Fruit fly (Drosophila melanogaster) whole organism, embryonic: Measurements from ENCODE around the gene Sqor.

Experiments
- Ada2b ChIP-seq: fragments of 200-800 bp; sonication (Bioruptor generic); IDR thresholded peaks from 2 replicates; pipeline ENCODE4 v1.3.6; 2022; ENCODE audit warnings: missing biosample characterization, missing genetic modification characterization
- BEAF-32 ChIP-seq: fragments of 200-800 bp; sonication (Bioruptor generic); optimal IDR thresholded peaks from 3 replicates; lab custom pipeline; 2017; ENCODE audit warnings: missing biosample characterization, missing genetic modification characterization, mild to moderate bottlenecking, moderate library complexity, missing genetic modification reagents
- CG10543 ChIP-seq: fragments of 200-800 bp; sonication (Bioruptor generic); optimal IDR thresholded peaks from 3 replicates; lab custom pipeline; 2017; ENCODE audit warnings: missing biosample characterization, mild to moderate bottlenecking, missing genetic modification characterization, moderate library complexity
- CG12219 ChIP-seq: fragments of 200-800 bp; sonication (Bioruptor generic); optimal IDR thresholded peaks from 3 replicates; lab custom pipeline; 2018; ENCODE audit warnings: missing biosample characterization, mild to moderate bottlenecking, missing genetic modification characterization
- CG12769 ChIP-seq: fragments of 200-800 bp; sonication (Bioruptor generic); optimal IDR thresholded peaks from 2 replicates; lab custom pipeline; 2019; ENCODE audit warnings: missing biosample characterization, mild to moderate bottlenecking, missing genetic modification characterization, moderate library complexity
- CG15269 ChIP-seq: fragments of 200-800 bp; sonication (Bioruptor generic); optimal IDR thresholded peaks from 2 replicates; lab custom pipeline; 2018; ENCODE audit warnings: missing biosample characterization, mild to moderate bottlenecking, missing genetic modification characterization, moderate library complexity
- CG17802 ChIP-seq: fragments of 200-800 bp; sonication (Bioruptor generic); optimal IDR thresholded peaks from 2 replicates; lab custom pipeline; 2018; ENCODE audit warnings: missing biosample characterization, mild to moderate bottlenecking, missing genetic modification characterization, moderate library complexity
- CG18476 ChIP-seq: fragments of 200-800 bp; sonication (Bioruptor generic); optimal IDR thresholded peaks from 2 replicates; lab custom pipeline; 2016; ENCODE audit warnings: missing biosample characterization, mild to moderate bottlenecking, missing genetic modification characterization
- CG18599 ChIP-seq: fragments of 200-800 bp; sonication (Bioruptor generic); optimal IDR thresholded peaks from 3 replicates; lab custom pipeline; 2017; ENCODE audit warnings: missing biosample characterization, missing genetic modification characterization, mild to moderate bottlenecking, moderate library complexity, missing genetic modification reagents
- CG2199 ChIP-seq: fragments of 200-800 bp; sonication (Bioruptor generic); IDR thresholded peaks from 3 replicates; pipeline ENCODE4 v1.3.6; 2022; ENCODE audit warnings: missing biosample characterization, missing genetic modification characterization
- CG2678 ChIP-seq: fragments of 200-800 bp; sonication (Bioruptor generic); optimal IDR thresholded peaks from 3 replicates; lab custom pipeline; 2019; ENCODE audit warnings: missing biosample characterization, mild to moderate bottlenecking, missing genetic modification characterization, moderate library complexity
- CG2889 ChIP-seq: fragments of 200-800 bp; sonication (Bioruptor generic); IDR thresholded peaks from 3 replicates; pipeline ENCODE4 v1.3.6; 2022; ENCODE audit warnings: missing biosample characterization, missing genetic modification characterization
- CG30020 ChIP-seq: fragments of 200-800 bp; optimal IDR thresholded peaks from 2 replicates; lab custom pipeline; 2019; ENCODE audit warnings: missing biosample characterization, mild to moderate bottlenecking, missing genetic modification characterization, moderate library complexity
- CG3407 ChIP-seq: fragments of 200-800 bp; sonication (Bioruptor generic); optimal IDR thresholded peaks from 2 replicates; lab custom pipeline; 2018; ENCODE audit warnings: missing biosample characterization, mild to moderate bottlenecking, missing genetic modification characterization
- CG3838 ChIP-seq: fragments of 200-800 bp; sonication (Bioruptor generic); optimal IDR thresholded peaks from 3 replicates; lab custom pipeline; 2016; ENCODE audit warnings: missing biosample characterization, missing genetic modification characterization
- CG6791 ChIP-seq: fragments of 200-800 bp; sonication (Bioruptor generic); IDR thresholded peaks from 3 replicates; pipeline ENCODE4 v1.3.6; 2022; ENCODE audit warnings: missing biosample characterization, missing genetic modification characterization; ENCODE audit not compliant: partially characterized antibody
- CG6854 ChIP-seq: fragments of 200-800 bp; sonication (Bioruptor generic); optimal IDR thresholded peaks from 3 replicates; lab custom pipeline; 2017; ENCODE audit warnings: missing biosample characterization, mild to moderate bottlenecking, missing genetic modification characterization
- CG7839 ChIP-seq: fragments of 200-800 bp; sonication (Bioruptor generic); optimal IDR thresholded peaks from 3 replicates; lab custom pipeline; 2018; ENCODE audit warnings: missing biosample characterization, mild to moderate bottlenecking, missing genetic modification characterization, moderate library complexity
- CG7963 ChIP-seq: fragments of 200-800 bp; sonication (Bioruptor generic); IDR thresholded peaks from 3 replicates; pipeline ENCODE4 v1.3.6; 2022; ENCODE audit warnings: missing biosample characterization, missing genetic modification characterization; ENCODE audit not compliant: partially characterized antibody
- CrebB ChIP-seq: fragments of 200-800 bp; sonication (Bioruptor generic); optimal IDR thresholded peaks from 3 replicates; lab custom pipeline; 2018; ENCODE audit warnings: missing biosample characterization, mild to moderate bottlenecking, missing genetic modification characterization
- D ChIP-seq, 2 experiments: fragments of 200-800 bp in 1 of 2; fragments of >200 bp in 1 of 2; sonication (Bioruptor generic) in 1 of 2; optimal IDR thresholded peaks; 2 replicates in 1 of 2; 3 replicates in 1 of 2; lab custom pipeline; 2017; ENCODE audit warnings: mild to moderate bottlenecking in 1 of 2, missing biosample characterization in 1 of 2, missing genetic modification characterization in 1 of 2, missing genetic modification reagents in 1 of 2
- D19B ChIP-seq: fragments of 200-800 bp; sonication (Bioruptor generic); optimal IDR thresholded peaks from 2 replicates; lab custom pipeline; 2017; ENCODE audit warnings: missing biosample characterization, mild to moderate bottlenecking, missing genetic modification characterization
- Dref ChIP-seq: fragments of 200-800 bp; sonication (Bioruptor generic); IDR thresholded peaks from 2 replicates; pipeline ENCODE4 v1.3.6; 2022; ENCODE audit warnings: missing biosample characterization, missing genetic modification characterization
- Drgx ChIP-seq: fragments of 200-800 bp; sonication (Bioruptor generic); IDR thresholded peaks from 2 replicates; pipeline ENCODE4 v1.3.6; 2022; ENCODE audit warnings: missing biosample characterization, missing genetic modification characterization
- Gsc ChIP-seq: fragments of 200-800 bp; sonication (Bioruptor generic); IDR thresholded peaks from 2 replicates; pipeline ENCODE4 v1.3.6; 2022; ENCODE audit warnings: missing biosample characterization, missing genetic modification characterization
- HLH3B ChIP-seq: fragments of 200-800 bp; sonication (Bioruptor generic); IDR thresholded peaks from 2 replicates; pipeline ENCODE4 v1.3.6; 2022; ENCODE audit warnings: missing biosample characterization, missing genetic modification characterization
- HmgZ ChIP-seq: fragments of 200-800 bp; sonication (Bioruptor generic); optimal IDR thresholded peaks from 2 replicates; lab custom pipeline; 2018; ENCODE audit warnings: missing biosample characterization, mild to moderate bottlenecking, missing genetic modification characterization
- Hr39 ChIP-seq: fragments of >200 bp; optimal IDR thresholded peaks from 2 replicates; lab custom pipeline; 2017
- Hr78 ChIP-seq, 2 experiments: fragments of 200-800 bp in 1 of 2; fragments of >200 bp in 1 of 2; sonication (Bioruptor generic) in 1 of 2; optimal IDR thresholded peaks; 2 replicates each; lab custom pipeline; 2017 to 2019; ENCODE audit warnings: missing biosample characterization in 2 of 2, missing genetic modification characterization in 2 of 2, mild to moderate bottlenecking in 1 of 2, moderate library complexity in 1 of 2
- Kr ChIP-seq: fragments of 200-800 bp; sonication (Bioruptor generic); optimal IDR thresholded peaks from 2 replicates; lab custom pipeline; 2017; ENCODE audit warnings: missing biosample characterization, mild to moderate bottlenecking, missing genetic modification characterization
- Lpt ChIP-seq: fragments of >200 bp; optimal IDR thresholded peaks from 2 replicates; lab custom pipeline; 2018; ENCODE audit warnings: missing biosample characterization, missing genetic modification characterization
- Meics ChIP-seq: fragments of 200-800 bp; sonication (Bioruptor generic); optimal IDR thresholded peaks from 2 replicates; lab custom pipeline; 2017; ENCODE audit warnings: missing biosample characterization, mild to moderate bottlenecking, missing genetic modification characterization
- NC2α ChIP-seq: fragments of 200-800 bp; sonication (Bioruptor generic); optimal IDR thresholded peaks from 2 replicates; lab custom pipeline; 2016; ENCODE audit warnings: missing biosample characterization, missing genetic modification characterization
- Ravus ChIP-seq: fragments of 200-800 bp; sonication (Bioruptor generic); IDR thresholded peaks from 2 replicates; pipeline ENCODE4 v1.3.6; 2022; ENCODE audit warnings: missing biosample characterization, missing genetic modification characterization
- Rx ChIP-seq: fragments of 200-800 bp; sonication (Bioruptor generic); IDR thresholded peaks from 2 replicates; pipeline ENCODE4 v1.3.6; 2022; ENCODE audit warnings: missing biosample characterization, missing genetic modification characterization
- Tbp ChIP-seq: fragments of >200 bp; optimal IDR thresholded peaks from 2 replicates; lab custom pipeline; 2018; ENCODE audit warnings: missing biosample characterization, missing genetic modification characterization
- YL-1 ChIP-seq: fragments of 200-800 bp; sonication (Bioruptor generic); optimal IDR thresholded peaks from 3 replicates; lab custom pipeline; 2017; ENCODE audit warnings: missing biosample characterization, mild to moderate bottlenecking, missing genetic modification characterization
- abd-A ChIP-seq: fragments of 200-800 bp; sonication (Bioruptor generic); optimal IDR thresholded peaks from 3 replicates; lab custom pipeline; 2019; ENCODE audit warnings: missing biosample characterization, mild to moderate bottlenecking, missing genetic modification characterization, moderate library complexity
- ase ChIP-seq: fragments of 200-800 bp; sonication (Bioruptor generic); IDR thresholded peaks from 3 replicates; pipeline ENCODE4 v1.3.6; 2022; ENCODE audit warnings: missing biosample characterization, missing genetic modification characterization
- bowl ChIP-seq: fragments of 200-800 bp; sonication (Bioruptor generic); IDR thresholded peaks from 2 replicates; pipeline ENCODE4 v1.3.6; 2022; ENCODE audit warnings: missing biosample characterization, missing genetic modification characterization
- chm ChIP-seq: fragments of 200-800 bp; sonication (Bioruptor generic); IDR thresholded peaks from 2 replicates; pipeline ENCODE4 v1.3.6; 2022; ENCODE audit warnings: missing biosample characterization, missing genetic modification characterization
- gt ChIP-seq: fragments of 200-800 bp; sonication (Bioruptor generic); IDR thresholded peaks from 2 replicates; pipeline ENCODE4 v1.3.6; 2022; ENCODE audit warnings: missing biosample characterization, missing genetic modification characterization
- knrl ChIP-seq: fragments of 200-800 bp; sonication (Bioruptor generic); IDR thresholded peaks from 3 replicates; pipeline ENCODE4 v1.3.6; 2022; ENCODE audit warnings: missing biosample characterization, missing genetic modification characterization; ENCODE audit not compliant: partially characterized antibody
- maf-S ChIP-seq: fragments of 200-800 bp; sonication (Bioruptor generic); optimal IDR thresholded peaks from 2 replicates; lab custom pipeline; 2016; ENCODE audit warnings: missing biosample characterization, missing genetic modification characterization
- nerfin-1 ChIP-seq: fragments of 200-800 bp; sonication (Bioruptor generic); optimal IDR thresholded peaks from 3 replicates; lab custom pipeline; 2019; ENCODE audit warnings: missing biosample characterization, mild to moderate bottlenecking, missing genetic modification characterization, moderate library complexity
- pan ChIP-seq, 4 experiments: fragments of >200 bp in 3 of 4; fragments of 200-800 bp in 1 of 4; sonication (Bioruptor generic) in 1 of 4; optimal IDR thresholded peaks in 3 of 4; IDR thresholded peaks in 1 of 4; 2 replicates each; pipeline versions ENCODE4 v1.3.6 to Lab custom; 2017 to 2022; ENCODE audit warnings: missing biosample characterization in 2 of 4, missing genetic modification characterization in 2 of 4, mixed read lengths in 1 of 4
- sqz ChIP-seq: fragments of 200-800 bp; sonication (Bioruptor generic); optimal IDR thresholded peaks from 3 replicates; lab custom pipeline; 2018; ENCODE audit warnings: missing biosample characterization, mild to moderate bottlenecking, missing genetic modification characterization
- sug ChIP-seq: fragments of 200-800 bp; optimal IDR thresholded peaks from 2 replicates; lab custom pipeline; 2019; ENCODE audit warnings: missing biosample characterization, mild to moderate bottlenecking, missing genetic modification characterization, moderate library complexity
- ttk ChIP-seq: fragments of 200-800 bp; sonication (Bioruptor generic); IDR thresholded peaks from 2 replicates; pipeline ENCODE4 v2.1.2; 2022; ENCODE audit warnings: missing biosample characterization, missing genetic modification characterization

Sqor gene

DNA sequence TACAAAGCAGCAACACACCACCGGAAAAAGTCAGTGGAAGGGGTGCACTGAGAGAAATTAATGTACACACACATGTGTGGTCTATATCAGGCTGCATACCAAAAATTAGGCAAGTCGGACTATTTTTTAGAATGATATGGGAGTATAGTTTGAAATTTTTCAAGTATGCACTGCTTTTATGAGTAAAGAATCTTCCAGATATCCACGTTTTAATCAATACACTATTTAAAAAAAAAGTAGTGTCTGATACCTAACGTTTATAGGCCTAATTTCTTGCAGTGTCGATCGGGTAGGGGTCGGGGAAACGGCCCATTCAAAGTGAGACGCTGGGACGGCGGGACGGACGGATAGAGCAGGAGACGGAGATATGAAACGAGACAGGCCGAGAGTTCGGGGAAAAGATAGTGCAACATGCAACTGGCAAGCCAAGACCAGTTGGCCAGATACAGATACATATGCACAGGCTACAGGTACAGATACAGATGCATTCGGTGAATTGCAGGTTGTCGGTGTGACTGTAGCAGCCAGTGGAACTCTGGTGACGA, 9.5 kb upstream of the Sqor start:
- TF ChIP-seq CG2199: peak; percentile 76; the same call in 2 of the 3 replicates
- TF ChIP-seq Ada2b (GFP tag; lab: Robert Waterston, UW): peak; percentile 65
- TF ChIP-seq ase (GFP tag; lab: Robert Waterston, UW): peak; percentile 88; the same call in 2 of the 3 replicates
- TF ChIP-seq Tbp (GFP tag; lab: Kevin White, UChicago): no peak
- TF ChIP-seq HmgZ (tag; lab: Kevin White, UChicago): peak; percentile 84
- TF ChIP-seq ttk (GFP tag; lab: Robert Waterston, UW): peak; percentile 88
- peak; percentile 83 for TF ChIP-seq CrebB (tag; lab: Kevin White, UChicago)
- no peak for TF ChIP-seq D19B (GFP tag; lab: Kevin White, UChicago)
- peak; percentile 70; the same call in 2 of the 3 replicates for TF ChIP-seq CG2889 (GFP tag; lab: Robert Waterston, UW)
- peak; percentile 83 for TF ChIP-seq CG30020 (tag; lab: Kevin White, UChicago)
- no peak for TF ChIP-seq BEAF-32 (GFP tag; lab: Kevin White, UChicago)
- TF ChIP-seq CG3838 (GFP tag; lab: Kevin White, UChicago): peak; percentile 72
- TF ChIP-seq D (optimal IDR thresholded peaks at IDR 0.05; lab: Kevin White, UChicago): no peak
- TF ChIP-seq D (GFP tag; optimal IDR thresholded peaks at IDR 0.05; lab: Kevin White, UChicago): peak; percentile 98
- peak; percentile 86 for TF ChIP-seq CG15269 (tag; lab: Kevin White, UChicago)
- TF ChIP-seq CG2678 (tag; lab: Kevin White, UChicago): peak; percentile 94
- TF ChIP-seq knrl (GFP tag; lab: Robert Waterston, UW): no peak
- TF ChIP-seq Rx (GFP tag; lab: Robert Waterston, UW): peak; percentile 84
- peak; percentile 82 for TF ChIP-seq maf-S
- peak; percentile 84 for TF ChIP-seq gt (GFP tag; lab: Robert Waterston, UW)
- TF ChIP-seq Dref (GFP tag; lab: Robert Waterston, UW): no peak
- TF ChIP-seq sqz (GFP tag; lab: Kevin White, UChicago): peak; percentile 93
- TF ChIP-seq Ravus: peak; percentile 46
- TF ChIP-seq Hr39 (lab: Kevin White, UChicago): no peak
- peak; percentile 93 for TF ChIP-seq nerfin-1 (tag; lab: Kevin White, UChicago)
- TF ChIP-seq CG12219 (GFP tag; lab: Kevin White, UChicago): peak; percentile 91
- peak in 1 of 2 experiments; percentile 88 for TF ChIP-seq Hr78 (GFP tag; optimal IDR thresholded peaks at IDR 0.05; lab: Kevin White, UChicago)
- TF ChIP-seq Drgx: peak; percentile 91
- TF ChIP-seq CG12769 (tag; lab: Kevin White, UChicago): peak; percentile 79
- TF ChIP-seq NC2α (GFP tag; lab: Kevin White, UChicago): peak; percentile 93
- no peak for TF ChIP-seq pan (optimal IDR thresholded peaks at IDR 0.05; lab: Kevin White, UChicago)
- peak in 1 of 2 experiments; percentile 82 for TF ChIP-seq pan (GFP tag; optimal IDR thresholded peaks at IDR 0.05 in 1 of 2, IDR thresholded peaks at IDR 0.05 in 1 of 2)
- peak; percentile 67 for TF ChIP-seq Meics (GFP tag; lab: Kevin White, UChicago)
- TF ChIP-seq sug (tag; lab: Kevin White, UChicago): peak; percentile 67
- TF ChIP-seq HLH3B: peak; percentile 85
- TF ChIP-seq CG7963: no peak
- peak; percentile 90 for TF ChIP-seq CG18476 (GFP tag; lab: Kevin White, UChicago)
- TF ChIP-seq CG3407 (GFP tag; lab: Kevin White, UChicago): peak; percentile 90
- no peak for TF ChIP-seq Lpt (GFP tag; lab: Kevin White, UChicago)
- TF ChIP-seq CG7839: peak; percentile 95
- TF ChIP-seq YL-1 (GFP tag; lab: Kevin White, UChicago): peak; percentile 80
- peak; percentile 80 for TF ChIP-seq CG18599
- peak; percentile 61 for TF ChIP-seq CG6854 (GFP tag; lab: Kevin White, UChicago)
- TF ChIP-seq CG6791 (GFP tag; lab: Robert Waterston, UW): no peak
- TF ChIP-seq Gsc (GFP tag; lab: Robert Waterston, UW): peak; percentile 87
- TF ChIP-seq chm (GFP tag; lab: Robert Waterston, UW): peak; percentile 81
- peak; percentile 79 for TF ChIP-seq CG17802
- TF ChIP-seq Kr (GFP tag; lab: Kevin White, UChicago): peak; percentile 96
- peak; percentile 82 for TF ChIP-seq CG10543 (GFP tag; lab: Kevin White, UChicago)
- TF ChIP-seq bowl: peak; percentile 73
- TF ChIP-seq abd-A (tag; lab: Kevin White, UChicago): peak; percentile 73
